Worm (Caenorhabditis elegans) whole organism, young adult: Measurements from ENCODE around the gene ZK1058.3.

Experiments
- B0261.1 ChIP-seq: sonication (generic microtip); optimal IDR thresholded peaks from 2 replicates; lab custom pipeline; 2016; ENCODE audit warnings: mild to moderate bottlenecking, missing genetic modification characterization, moderate library complexity, missing compliant biosample characterization
- B0336.3 ChIP-seq: fragments of 200-800 bp; sonication (Bioruptor generic); IDR thresholded peaks from 2 replicates; pipeline ENCODE4 v1.3.6; 2022; ENCODE audit warnings: missing genetic modification characterization, missing compliant biosample characterization
- F23B12.7 ChIP-seq: sonication (generic microtip); optimal IDR thresholded peaks from 2 replicates; lab custom pipeline; 2017; ENCODE audit warnings: missing genetic modification characterization, mild to moderate bottlenecking, missing compliant biosample characterization, antibody characterized with exemption, moderate library complexity; ENCODE audit not compliant: insufficient read depth
- F37B4.10 ChIP-seq: fragments of 200-800 bp; sonication (Bioruptor generic); IDR thresholded peaks from 2 replicates; pipeline ENCODE4 v1.3.6; 2022; ENCODE audit warnings: missing genetic modification characterization, missing compliant biosample characterization
- F39B2.1 ChIP-seq: fragments of 200-800 bp; sonication (Bioruptor generic); IDR thresholded peaks from 2 replicates; pipeline ENCODE4 v1.3.6; 2022; ENCODE audit warnings: missing genetic modification reagents, missing genetic modification characterization, missing compliant biosample characterization
- F49E8.2 ChIP-seq: sonication (generic microtip); optimal IDR thresholded peaks from 3 replicates; lab custom pipeline; 2017; ENCODE audit warnings: missing genetic modification characterization, mild to moderate bottlenecking, missing compliant biosample characterization, antibody characterized with exemption, moderate library complexity; ENCODE audit not compliant: insufficient read depth
- K12H6.12 ChIP-seq: fragments of 200-800 bp; sonication (Bioruptor generic); optimal IDR thresholded peaks from 2 replicates; lab custom pipeline; 2018; ENCODE audit warnings: mild to moderate bottlenecking, missing genetic modification characterization, missing compliant biosample characterization
- Y53F4B.3 ChIP-seq: fragments of 200-800 bp; sonication (Bioruptor generic); IDR thresholded peaks from 2 replicates; pipeline ENCODE4 v1.3.6; 2022; ENCODE audit warnings: missing genetic modification reagents, missing genetic modification characterization, missing compliant biosample characterization
- Y53G8AR.9 ChIP-seq: fragments of 200-800 bp; sonication (Bioruptor generic); conservative IDR thresholded peaks from 2 replicates; pipeline ENCODE4 v1.3.6; 2022; ENCODE audit warnings: missing genetic modification reagents, missing genetic modification characterization, missing compliant biosample characterization
- Y56A3A.18 ChIP-seq: fragments of 200-800 bp; sonication (Bioruptor generic); IDR thresholded peaks from 2 replicates; pipeline ENCODE4 v1.3.6; 2022; ENCODE audit warnings: missing genetic modification reagents, missing genetic modification characterization, missing compliant biosample characterization
- Y79H2A.3 ChIP-seq: fragments of 200-800 bp; sonication (Bioruptor generic); conservative IDR thresholded peaks from 2 replicates; pipeline ENCODE4 v1.3.6; 2022; ENCODE audit warnings: missing genetic modification reagents, missing genetic modification characterization, missing compliant biosample characterization
- akir-1 ChIP-seq: fragments of 200-800 bp; sonication (Bioruptor generic); optimal IDR thresholded peaks from 2 replicates; lab custom pipeline; 2018; ENCODE audit warnings: mild to moderate bottlenecking, missing genetic modification characterization, moderate library complexity, missing compliant biosample characterization
- ama-1 ChIP-seq, 3 experiments: fragments of 150-350 bp in 1 of 3; sonication (generic microtip) in 2 of 3; optimal IDR thresholded peaks; 2 replicates each; lab custom pipeline; 2014 to 2018; ENCODE audit warnings: missing biosample characterization in 2 of 3, missing genetic modification characterization in 2 of 3, missing genetic modification reagents in 2 of 3
- aptf-2 ChIP-seq: fragments of 200-800 bp; sonication (Bioruptor generic); conservative IDR thresholded peaks from 2 replicates; pipeline ENCODE4 v1.3.6; 2022; ENCODE audit warnings: missing genetic modification reagents, missing genetic modification characterization, missing compliant biosample characterization
- attf-5 ChIP-seq: fragments of 200-800 bp; sonication (Bioruptor generic); optimal IDR thresholded peaks from 2 replicates; lab custom pipeline; 2018; ENCODE audit warnings: mild to moderate bottlenecking, missing genetic modification characterization, missing compliant biosample characterization
- bed-2 ChIP-seq: fragments of 200-800 bp; sonication (Bioruptor generic); IDR thresholded peaks from 2 replicates; pipeline ENCODE4 v1.3.6; 2022; ENCODE audit warnings: missing genetic modification reagents, missing genetic modification characterization, missing compliant biosample characterization
- cebp-1 ChIP-seq, 2 experiments: fragments of 200-800 bp in 1 of 2; sonication (Bioruptor generic) in 1 of 2; sonication (generic microtip) in 1 of 2; IDR thresholded peaks in 1 of 2; optimal IDR thresholded peaks in 1 of 2; 2 replicates each; pipeline versions ENCODE4 v1.3.6 to Lab custom; 2017 to 2022; ENCODE audit warnings: missing compliant biosample characterization in 2 of 2, missing genetic modification characterization in 2 of 2, mild to moderate bottlenecking in 1 of 2, missing genetic modification reagents in 1 of 2, moderate library complexity in 1 of 2
- cebp-2 ChIP-seq: fragments of 200-800 bp; sonication (Bioruptor generic); IDR thresholded peaks from 2 replicates; pipeline ENCODE4 v1.3.6; 2022; ENCODE audit warnings: missing genetic modification characterization, missing compliant biosample characterization
- ceh-58 ChIP-seq: fragments of 200-800 bp; sonication (Bioruptor generic); IDR thresholded peaks from 2 replicates; pipeline ENCODE4 v1.3.6; 2022; ENCODE audit warnings: missing genetic modification characterization, missing compliant biosample characterization
- die-1 ChIP-seq: sonication (generic microtip); optimal IDR thresholded peaks from 2 replicates; lab custom pipeline; 2016; ENCODE audit warnings: missing genotype, mild to moderate bottlenecking, missing genetic modification characterization, missing compliant biosample characterization
- dox-1 ChIP-seq: fragments of 200-800 bp; sonication (Bioruptor generic); IDR thresholded peaks from 2 replicates; pipeline ENCODE4 v1.3.6; 2022; ENCODE audit warnings: missing genetic modification reagents, missing genetic modification characterization, missing compliant biosample characterization
- egl-18 ChIP-seq: fragments of 200-800 bp; sonication (Bioruptor generic); IDR thresholded peaks from 2 replicates; pipeline ENCODE4 v1.3.6; 2022; ENCODE audit warnings: missing genetic modification reagents, missing genetic modification characterization, missing compliant biosample characterization
- him-1 ChIP-seq: sonication (generic microtip); optimal IDR thresholded peaks from 2 replicates; lab custom pipeline; 2016; ENCODE audit warnings: missing genotype, missing genetic modification reagents, missing genetic modification characterization, missing compliant biosample characterization
- hmg-1.2 ChIP-seq: fragments of 200-800 bp; sonication (Bioruptor generic); IDR thresholded peaks from 2 replicates; pipeline ENCODE4 v1.3.6; 2022; ENCODE audit warnings: missing genetic modification reagents, missing genetic modification characterization, missing compliant biosample characterization
- hmg-20 ChIP-seq: fragments of 200-800 bp; sonication (Bioruptor generic); IDR thresholded peaks from 2 replicates; pipeline ENCODE4 v1.3.6; 2022; ENCODE audit warnings: missing genetic modification reagents, missing genetic modification characterization, missing compliant biosample characterization
- lag-1 ChIP-seq: fragments of 200-800 bp; sonication (Bioruptor generic); IDR thresholded peaks from 2 replicates; pipeline ENCODE4 v1.3.6; 2022; ENCODE audit warnings: missing genetic modification reagents, missing genetic modification characterization, missing compliant biosample characterization
- let-526 ChIP-seq: fragments of 200-800 bp; sonication (Bioruptor generic); IDR thresholded peaks from 2 replicates; pipeline ENCODE4 v1.3.6; 2022; ENCODE audit warnings: missing genetic modification reagents, missing genetic modification characterization, missing compliant biosample characterization
- lin-40 ChIP-seq: sonication (generic microtip); optimal IDR thresholded peaks from 2 replicates; lab custom pipeline; 2016; ENCODE audit warnings: missing genetic modification characterization, mild to moderate bottlenecking, missing compliant biosample characterization, missing genotype, missing genetic modification reagents
- madf-3 ChIP-seq: fragments of 200-800 bp; sonication (Bioruptor generic); IDR thresholded peaks from 2 replicates; pipeline ENCODE4 v1.3.6; 2022; ENCODE audit warnings: missing genetic modification reagents, missing genetic modification characterization, missing compliant biosample characterization
- mes-4 ChIP-seq: sonication (generic microtip); optimal IDR thresholded peaks from 2 replicates; lab custom pipeline; 2016; ENCODE audit warnings: missing genotype, missing genetic modification characterization, missing compliant biosample characterization
- nhr-179 ChIP-seq: sonication (generic microtip); optimal IDR thresholded peaks from 2 replicates; lab custom pipeline; 2016; ENCODE audit warnings: mild to moderate bottlenecking, missing genetic modification characterization, missing compliant biosample characterization
- nhr-27 ChIP-seq: fragments of 200-800 bp; sonication (Bioruptor generic); optimal IDR thresholded peaks from 2 replicates; lab custom pipeline; 2018; ENCODE audit warnings: mild to moderate bottlenecking, missing genetic modification characterization, moderate library complexity, missing compliant biosample characterization
- sdz-38 ChIP-seq: sonication (generic microtip); optimal IDR thresholded peaks from 2 replicates; lab custom pipeline; 2016; ENCODE audit warnings: missing genotype, missing genetic modification characterization, missing compliant biosample characterization
- sea-2 ChIP-seq: fragments of 200-800 bp; sonication (Bioruptor generic); IDR thresholded peaks from 2 replicates; pipeline ENCODE4 v1.3.6; 2022; ENCODE audit warnings: missing genetic modification characterization, missing compliant biosample characterization
- tbp1 ChIP-seq: fragments of 200-800 bp; sonication (Bioruptor generic); optimal IDR thresholded peaks from 2 replicates; lab custom pipeline; 2018; ENCODE audit warnings: mild to moderate bottlenecking, missing genetic modification characterization, missing compliant biosample characterization
- xnd-1 ChIP-seq: sonication (generic microtip); optimal IDR thresholded peaks from 2 replicates; lab custom pipeline; 2016; ENCODE audit warnings: missing genotype, missing genetic modification reagents, missing genetic modification characterization, missing compliant biosample characterization
- ztf-3 ChIP-seq: fragments of 200-800 bp; sonication (Bioruptor generic); optimal IDR thresholded peaks from 2 replicates; lab custom pipeline; 2018; ENCODE audit warnings: mild to moderate bottlenecking, missing genetic modification characterization, missing compliant biosample characterization
- ztf-6 ChIP-seq: fragments of 200-800 bp; sonication (Bioruptor generic); IDR thresholded peaks from 2 replicates; pipeline ENCODE4 v1.3.6; 2022; ENCODE audit warnings: missing genetic modification reagents, missing genetic modification characterization, missing compliant biosample characterization

ZK1058.3 gene

DNA sequence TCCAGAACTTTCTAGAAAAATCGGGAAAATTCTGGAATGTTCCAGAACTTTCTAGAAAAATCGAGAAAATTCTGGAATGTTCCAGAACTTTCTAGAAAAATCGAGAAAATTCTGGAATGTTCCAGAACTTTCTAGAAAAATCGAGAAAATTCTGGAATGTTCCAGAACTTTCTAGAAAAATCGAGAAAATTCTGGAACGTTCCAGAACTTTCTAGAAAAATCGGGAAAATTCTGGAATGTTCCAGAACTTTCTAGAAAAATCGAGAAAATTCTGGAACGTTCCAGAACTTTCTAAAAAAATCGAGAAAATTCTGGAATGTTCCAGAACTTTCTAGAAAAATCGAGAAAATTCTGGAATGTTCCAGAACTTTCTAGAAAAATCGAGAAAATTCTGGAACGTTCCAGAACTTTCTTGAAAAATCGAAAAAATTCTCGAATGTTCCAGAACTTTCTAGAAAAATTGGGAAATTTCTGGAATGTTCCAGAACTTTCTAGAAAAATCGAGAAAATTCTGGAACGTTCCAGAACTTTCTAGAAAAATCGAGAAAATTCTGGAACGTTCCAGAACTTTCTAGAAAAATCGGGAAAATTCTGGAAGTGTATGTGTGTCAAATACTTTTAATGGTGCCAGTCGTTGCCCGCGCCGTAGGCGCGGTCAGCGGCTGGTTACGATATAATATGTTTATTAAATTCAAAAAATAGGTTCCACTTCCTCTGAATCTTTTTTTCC, 21.4 kb upstream of the ZK1058.3 start (continued):
- TF ChIP-seq Y79H2A.3 (GFP tag; lab: Robert Waterston, UW) = peak; percentile 69; the same call in 1 of the 2 replicates
- peak; percentile 96 for TF ChIP-seq F39B2.1
- peak; percentile 90; the same call in 1 of the 2 replicates for TF ChIP-seq cebp-2 (GFP tag; lab: Robert Waterston, UW)

DNA sequence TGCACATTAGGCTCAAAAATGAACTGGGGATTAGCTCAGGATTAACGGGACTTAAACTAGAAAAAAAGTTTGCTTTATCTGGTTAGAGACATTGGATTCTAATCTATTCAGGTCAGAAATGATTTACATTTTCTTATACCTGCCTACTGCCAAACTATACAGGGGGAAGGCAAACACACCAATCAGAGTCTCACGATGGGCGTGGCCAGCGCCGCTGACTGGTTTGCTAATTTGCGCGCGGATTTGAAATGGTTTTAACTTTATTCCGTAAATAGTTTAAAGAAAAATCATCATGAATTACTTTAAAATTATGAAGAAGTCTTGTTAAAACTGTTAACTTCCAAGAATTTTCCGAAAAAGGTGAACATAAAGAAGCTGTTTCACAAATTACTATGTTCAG, 20.3 kb upstream of the ZK1058.3 start:
- TF ChIP-seq sdz-38 (tag; lab: Kevin White, UChicago) (no peak), xnd-1 (tag; lab: Kevin White, UChicago) (no peak), dox-1 (GFP tag; lab: Robert Waterston, UW) (no peak), Y53F4B.3 (GFP tag; lab: Robert Waterston, UW) (no peak), nhr-27 (tag; lab: Kevin White, UChicago) (no peak), aptf-2 (no peak), ztf-3 (GFP tag; lab: Kevin White, UChicago) (no peak), tbp1 (GFP tag; lab: Kevin White, UChicago) (no peak), akir-1 (GFP tag; lab: Kevin White, UChicago) (no peak), sea-2 (GFP tag; lab: Robert Waterston, UW) (no peak), attf-5 (GFP tag; lab: Kevin White, UChicago) (no peak), cebp-1 (GFP tag; IDR thresholded peaks at IDR 0.05; lab: Robert Waterston, UW) (no peak), cebp-1 (tag; optimal IDR thresholded peaks at IDR 0.05; lab: Kevin White, UChicago) (no peak), mes-4 (tag; lab: Kevin White, UChicago) (no peak)
- TF ChIP-seq, all 124 proteins: peak for 0

DNA sequence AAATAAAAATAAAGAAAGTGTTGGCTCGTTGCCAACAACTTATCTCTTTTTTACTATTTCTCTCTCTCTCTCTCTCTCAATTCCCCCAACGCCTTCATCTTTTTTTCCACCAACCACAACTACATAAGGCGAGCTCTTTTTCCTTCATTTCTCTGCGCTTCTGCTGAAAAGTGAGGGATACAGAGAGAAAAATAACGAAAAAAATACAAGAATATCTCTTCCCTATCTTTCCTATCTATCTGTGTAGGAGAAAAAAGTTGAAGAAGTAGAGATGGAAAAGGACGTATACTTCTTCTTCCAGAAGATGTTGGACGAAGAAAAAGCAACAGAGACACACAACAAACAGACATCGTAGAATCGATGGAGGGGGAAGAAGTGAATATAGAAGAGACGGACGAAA, 19.8 kb upstream of the ZK1058.3 start:
- TF ChIP-seq K12H6.12 (peak; percentile 65), die-1 (tag; lab: Kevin White, UChicago) (no peak)

DNA sequence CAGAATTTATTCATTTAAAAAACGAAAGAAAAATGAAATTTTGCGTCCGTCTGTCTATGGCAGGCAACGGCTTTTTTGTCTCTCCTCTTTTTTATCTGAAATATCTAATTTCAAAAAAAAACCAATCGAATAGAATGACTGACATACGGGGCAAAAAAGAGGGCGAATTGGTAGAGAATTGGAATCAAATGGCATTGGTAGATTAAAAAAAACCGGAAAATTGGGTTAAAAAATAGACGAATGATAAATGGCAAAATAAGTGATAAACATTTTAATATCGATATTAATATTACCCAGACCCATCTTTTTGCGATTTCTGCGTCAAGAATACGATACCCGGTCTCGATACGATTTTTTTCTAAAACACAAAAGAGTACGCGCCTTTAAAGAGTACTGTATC, 17.1 kb upstream of the ZK1058.3 start, which contains the start of gene tir-1:
Gene tir-1, minus strand, starts transcription at position 101 of the 400 bp plus-strand sequence.
- TF ChIP-seq B0261.1 (no peak), bed-2 (no peak), hmg-20 (no peak), mes-4 (tag; lab: Kevin White, UChicago) (no peak), ceh-58 (GFP tag; lab: Robert Waterston, UW) (no peak), egl-18 (GFP tag; lab: Robert Waterston, UW) (no peak), B0336.3 (GFP tag; lab: Robert Waterston, UW) (no peak), Y56A3A.18 (GFP tag; lab: Robert Waterston, UW) (no peak)
- TF ChIP-seq, all 124 proteins: peak for 0

DNA sequence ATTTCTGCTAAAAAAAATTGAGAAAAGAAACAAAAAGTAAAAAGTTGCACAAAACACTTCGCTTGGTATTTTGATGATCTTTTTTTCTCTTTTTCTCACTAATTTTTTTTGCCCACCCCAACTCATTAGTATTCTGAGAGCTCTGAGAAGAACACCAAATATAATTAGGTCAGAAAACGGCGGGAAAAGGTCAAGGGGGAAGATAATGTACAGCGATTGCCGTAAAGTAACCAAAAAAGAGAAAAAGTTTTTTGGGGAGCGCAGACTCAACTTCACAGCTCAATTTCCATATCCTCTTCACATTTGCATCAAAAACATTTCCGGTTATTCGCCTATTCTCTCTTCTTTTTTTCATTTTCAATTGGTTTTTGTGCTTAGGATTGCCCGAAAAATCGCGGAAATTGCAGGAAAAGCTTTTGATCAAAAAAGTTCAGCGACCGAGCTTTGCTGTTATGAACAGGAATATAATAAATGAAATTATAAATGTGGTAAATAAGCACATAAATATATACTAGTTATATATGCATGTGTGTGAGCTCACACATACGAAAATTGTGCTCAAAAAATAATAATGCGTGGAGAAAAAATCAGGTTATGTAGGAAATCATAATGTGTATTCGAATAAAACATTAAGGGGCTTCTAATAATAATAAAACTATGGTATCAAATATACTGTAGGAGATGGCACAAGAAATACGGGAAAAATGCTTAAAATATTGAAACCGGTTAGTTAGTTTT, 15.9 kb upstream of the ZK1058.3 start:
- TF ChIP-seq him-1 (peak; percentile 57), aptf-2 (no peak), F49E8.2 (tag; lab: Kevin White, UChicago) (no peak), nhr-179 (no peak), hmg-1.2 (GFP tag; lab: Robert Waterston, UW) (no peak), xnd-1 (tag; lab: Kevin White, UChicago) (no peak), bed-2 (no peak), ama-1 (optimal IDR thresholded peaks at IDR 0.05; lab: Kevin White, UChicago) (peak; percentile 80), ama-1 (GFP tag; optimal IDR thresholded peaks at IDR 0.05; lab: Kevin White, UChicago) (no peak), K12H6.12 (no peak), dox-1 (GFP tag; lab: Robert Waterston, UW) (no peak), lin-40 (peak; percentile 35), Y53G8AR.9 (GFP tag; lab: Robert Waterston, UW) (0 out of 2 replicates have a peak, but pooled peaks have one; percentile 25), ztf-6 (no peak), F23B12.7 (tag; lab: Kevin White, UChicago) (no peak), lag-1 (GFP tag; lab: Robert Waterston, UW) (no peak), nhr-27 (tag; lab: Kevin White, UChicago) (no peak), F37B4.10 (no peak), let-526 (GFP tag; lab: Robert Waterston, UW) (no peak), madf-3 (GFP tag; lab: Robert Waterston, UW) (0 out of 2 replicates have a peak, but pooled peaks have one; percentile 2)
